Fruit fly (Drosophila melanogaster) whole organism, prepupa: Measurements from ENCODE around the gene blp.

Experiments used
- CG10631 ChIP-seq: fragments of 200-800 bp; sonication (Bioruptor generic); optimal IDR thresholded peaks from 2 replicates; lab custom pipeline; 2016; ENCODE audit warnings: missing biosample characterization, missing genetic modification characterization
- CG11294 ChIP-seq: fragments of 200-800 bp; sonication (Bioruptor generic); IDR thresholded peaks from 2 replicates; pipeline ENCODE4 v1.3.6; 2022; ENCODE audit warnings: missing biosample characterization, missing genetic modification characterization
- CG1621 ChIP-seq: fragments of 200-800 bp; sonication (Bioruptor generic); optimal IDR thresholded peaks from 3 replicates; lab custom pipeline; 2018; ENCODE audit warnings: missing biosample characterization, mild to moderate bottlenecking, missing genetic modification characterization
- CG31627 ChIP-seq: fragments of 200-800 bp; sonication (Bioruptor generic); optimal IDR thresholded peaks from 3 replicates; lab custom pipeline; 2016; ENCODE audit warnings: missing biosample characterization, missing genetic modification characterization
- Hr4 ChIP-seq: fragments of 200-800 bp; sonication (Bioruptor generic); optimal IDR thresholded peaks from 3 replicates; lab custom pipeline; 2016; ENCODE audit warnings: missing biosample characterization, missing genetic modification characterization
- Lpt ChIP-seq: fragments of 200-800 bp; sonication (Bioruptor generic); optimal IDR thresholded peaks from 3 replicates; lab custom pipeline; 2016; ENCODE audit warnings: missing biosample characterization, missing genetic modification characterization
- dsx ChIP-seq: fragments of 200-800 bp; optimal IDR thresholded peaks from 3 replicates; lab custom pipeline; 2019; ENCODE audit warnings: missing biosample characterization, mild to moderate bottlenecking, missing genetic modification characterization, moderate library complexity; ENCODE audit not compliant: poor library complexity, severe bottlenecking
- lz ChIP-seq: fragments of 200-800 bp; sonication (Bioruptor generic); optimal IDR thresholded peaks from 3 replicates; lab custom pipeline; 2016; ENCODE audit warnings: missing biosample characterization, missing genetic modification characterization
- net ChIP-seq: fragments of 200-800 bp; sonication (Bioruptor generic); optimal IDR thresholded peaks from 3 replicates; lab custom pipeline; 2016; ENCODE audit warnings: missing biosample characterization, missing genetic modification characterization

DNA sequence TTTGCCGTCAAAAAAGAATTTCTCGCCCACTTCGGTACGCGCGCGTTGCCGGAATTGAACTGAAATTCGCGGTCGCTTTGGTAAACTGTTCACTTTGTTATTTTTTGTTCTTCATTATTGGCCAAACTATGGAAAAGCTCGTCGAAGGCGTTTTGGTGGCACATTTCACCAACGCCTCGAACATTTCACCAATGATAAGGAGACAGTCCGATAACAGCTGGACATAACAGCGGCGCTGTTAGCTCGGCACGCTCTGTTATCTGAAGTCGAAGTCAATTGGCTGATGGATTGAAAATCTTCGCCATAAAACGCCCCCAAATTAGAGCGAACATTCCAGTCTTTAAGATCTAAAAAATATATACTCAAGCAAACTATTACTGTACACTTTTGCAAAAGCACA lies 37.7 kb upstream of the blp start, which contains the start of gene CG14877:
- TF ChIP-seq dsx (GFP tag; lab: Kevin White, UChicago) (no peak), Hr4 (GFP tag; lab: Kevin White, UChicago) (no peak), CG31627 (no peak), CG1621 (tag; lab: Kevin White, UChicago) (no peak), lz (GFP tag; lab: Kevin White, UChicago) (no peak), CG11294 (GFP tag; lab: Robert Waterston, UW) (no peak), Lpt (GFP tag; lab: Kevin White, UChicago) (no peak), net (GFP tag; lab: Kevin White, UChicago) (no peak), CG10631 (GFP tag; lab: Kevin White, UChicago) (no peak)
